Worm (Caenorhabditis elegans) whole organism, L1 larva: ENCODE data around the gene fbxb-60.

Source experiments
- C04F5.9 ChIP-seq: sonication (generic microtip); optimal IDR thresholded peaks from 2 replicates; lab custom pipeline; 2016; ENCODE audit warnings: missing genetic modification characterization, missing compliant biosample characterization
- fkh-10 ChIP-seq: sonication (generic microtip); optimal IDR thresholded peaks from 2 replicates; lab custom pipeline; 2017; ENCODE audit warnings: missing biosample characterization, missing genetic modification reagents, missing genetic modification characterization
- lin-15B ChIP-seq: fragments of 150-350 bp; sonication (generic microtip); optimal IDR thresholded peaks from 3 replicates; lab custom pipeline; 2014; ENCODE audit warnings: missing biosample characterization, missing genetic modification characterization
- nhr-11 ChIP-seq: fragments of 150-350 bp; optimal IDR thresholded peaks from 2 replicates; lab custom pipeline; 2014; ENCODE audit warnings: missing biosample characterization, missing genetic modification characterization
- nhr-237 ChIP-seq: fragments of 150-350 bp; optimal IDR thresholded peaks from 2 replicates; lab custom pipeline; 2014; ENCODE audit warnings: missing biosample characterization, missing genetic modification characterization

ce11 chrV:19337333-19337732 is 39.7 kb downstream of the fbxb-60 start:
- TF ChIP-seq nhr-237 (tag; lab: Kevin White, UChicago) (no peak), fkh-10 (no peak), C04F5.9 (no peak), nhr-11 (tag; lab: Kevin White, UChicago) (no peak), lin-15B (tag; lab: Kevin White, UChicago) (no peak)
